Fruit fly (Drosophila melanogaster) whole organism, embryonic: ENCODE results near the gene gw.

Experiments
- Adf1 ChIP-seq: fragments of 200-800 bp; sonication (Bioruptor generic); IDR thresholded peaks from 2 replicates; pipeline ENCODE4 v1.3.6; 2022; ENCODE audit warnings: missing biosample characterization, missing genetic modification characterization
- B-H1 ChIP-seq: fragments of 200-800 bp; sonication (Bioruptor generic); IDR thresholded peaks from 3 replicates; pipeline ENCODE4 v1.3.6; 2022; ENCODE audit warnings: missing biosample characterization, missing genetic modification characterization
- Bgb ChIP-seq: fragments of 200-800 bp; sonication (Bioruptor generic); IDR thresholded peaks from 2 replicates; pipeline ENCODE4 v1.3.6; 2022; ENCODE audit warnings: missing biosample characterization, missing genetic modification characterization; ENCODE audit not compliant: partially characterized antibody
- CG10543 ChIP-seq: fragments of 200-800 bp; sonication (Bioruptor generic); optimal IDR thresholded peaks from 3 replicates; lab custom pipeline; 2017; ENCODE audit warnings: missing biosample characterization, mild to moderate bottlenecking, missing genetic modification characterization, moderate library complexity
- CG10979 ChIP-seq: fragments of 200-800 bp; sonication (Bioruptor generic); optimal IDR thresholded peaks from 2 replicates; lab custom pipeline; 2018; ENCODE audit warnings: missing biosample characterization, mild to moderate bottlenecking, missing genetic modification characterization, moderate library complexity
- CG11723 ChIP-seq: fragments of 200-800 bp; sonication (Bioruptor generic); optimal IDR thresholded peaks from 2 replicates; lab custom pipeline; 2017; ENCODE audit warnings: missing biosample characterization, mild to moderate bottlenecking, missing genetic modification characterization
- CG12104 ChIP-seq: fragments of 200-800 bp; sonication (Bioruptor generic); optimal IDR thresholded peaks from 3 replicates; lab custom pipeline; 2016; ENCODE audit warnings: missing biosample characterization, missing genetic modification characterization
- CG12219 ChIP-seq: fragments of 200-800 bp; sonication (Bioruptor generic); optimal IDR thresholded peaks from 3 replicates; lab custom pipeline; 2018; ENCODE audit warnings: missing biosample characterization, mild to moderate bottlenecking, missing genetic modification characterization
- CG12659 ChIP-seq: fragments of 200-800 bp; sonication (Bioruptor generic); optimal IDR thresholded peaks from 3 replicates; lab custom pipeline; 2017; ENCODE audit warnings: mild to moderate bottlenecking, missing biosample characterization, missing genetic modification reagents, missing genetic modification characterization
- CG17359 ChIP-seq: fragments of 200-800 bp; sonication (Bioruptor generic); optimal IDR thresholded peaks from 3 replicates; lab custom pipeline; 2018; ENCODE audit warnings: missing biosample characterization, mild to moderate bottlenecking, missing genetic modification characterization, moderate library complexity
- CG17568 ChIP-seq: fragments of 200-800 bp; sonication (Bioruptor generic); optimal IDR thresholded peaks from 2 replicates; lab custom pipeline; 2018; ENCODE audit warnings: missing biosample characterization, mild to moderate bottlenecking, missing genetic modification characterization, moderate library complexity
- CG17802 ChIP-seq: fragments of 200-800 bp; sonication (Bioruptor generic); optimal IDR thresholded peaks from 2 replicates; lab custom pipeline; 2018; ENCODE audit warnings: missing biosample characterization, mild to moderate bottlenecking, missing genetic modification characterization, moderate library complexity
- CG17912 ChIP-seq: fragments of 200-800 bp; sonication (Bioruptor generic); optimal IDR thresholded peaks from 2 replicates; lab custom pipeline; 2018; ENCODE audit warnings: missing biosample characterization, mild to moderate bottlenecking, missing genetic modification characterization
- CG2120 ChIP-seq: fragments of 200-800 bp; sonication (Bioruptor generic); optimal IDR thresholded peaks from 3 replicates; lab custom pipeline; 2016; ENCODE audit warnings: missing biosample characterization, missing genetic modification characterization
- CG2199 ChIP-seq: fragments of 200-800 bp; sonication (Bioruptor generic); IDR thresholded peaks from 3 replicates; pipeline ENCODE4 v1.3.6; 2022; ENCODE audit warnings: missing biosample characterization, missing genetic modification characterization
- CG30020 ChIP-seq: fragments of 200-800 bp; optimal IDR thresholded peaks from 2 replicates; lab custom pipeline; 2019; ENCODE audit warnings: missing biosample characterization, mild to moderate bottlenecking, missing genetic modification characterization, moderate library complexity
- CG3407 ChIP-seq: fragments of 200-800 bp; sonication (Bioruptor generic); optimal IDR thresholded peaks from 2 replicates; lab custom pipeline; 2018; ENCODE audit warnings: missing biosample characterization, mild to moderate bottlenecking, missing genetic modification characterization
- CG6813 ChIP-seq: fragments of 200-800 bp; sonication (Bioruptor generic); optimal IDR thresholded peaks from 2 replicates; lab custom pipeline; 2017; ENCODE audit warnings: missing biosample characterization, missing genetic modification characterization, mild to moderate bottlenecking, moderate library complexity, missing genetic modification reagents
- CG8089 ChIP-seq: fragments of 200-800 bp; sonication (Bioruptor generic); optimal IDR thresholded peaks from 3 replicates; lab custom pipeline; 2016; ENCODE audit warnings: missing biosample characterization, missing genetic modification characterization
- CG8290 ChIP-seq, 3 experiments: fragments of 200-800 bp; sonication (Bioruptor generic); optimal IDR thresholded peaks; 2 replicates each; lab custom pipeline; 2016 to 2019; ENCODE audit warnings: missing biosample characterization in 3 of 3, missing genetic modification characterization in 3 of 3, mild to moderate bottlenecking in 2 of 3, moderate library complexity in 1 of 3
- Dll ChIP-seq: fragments of 200-800 bp; sonication (Bioruptor generic); IDR thresholded peaks from 4 replicates; pipeline ENCODE4 v1.3.6; 2022; ENCODE audit warnings: missing biosample characterization, missing genetic modification characterization; ENCODE audit not compliant: partially characterized antibody
- Dp ChIP-seq: fragments of 200-800 bp; sonication (Bioruptor generic); optimal IDR thresholded peaks from 2 replicates; lab custom pipeline; 2018; ENCODE audit warnings: missing biosample characterization, mild to moderate bottlenecking, missing genetic modification characterization, moderate library complexity
- Fer3 ChIP-seq: fragments of 200-800 bp; sonication (Bioruptor generic); optimal IDR thresholded peaks from 2 replicates; lab custom pipeline; 2018; ENCODE audit warnings: missing biosample characterization, mild to moderate bottlenecking, missing genetic modification characterization, moderate library complexity
- HLH4C ChIP-seq: fragments of 200-800 bp; sonication (Bioruptor generic); IDR thresholded peaks from 3 replicates; pipeline ENCODE4 v1.3.6; 2022; ENCODE audit warnings: missing biosample characterization, missing genetic modification characterization; ENCODE audit not compliant: partially characterized antibody
- HmgZ ChIP-seq: fragments of 200-800 bp; sonication (Bioruptor generic); optimal IDR thresholded peaks from 2 replicates; lab custom pipeline; 2018; ENCODE audit warnings: missing biosample characterization, mild to moderate bottlenecking, missing genetic modification characterization
- Hsf ChIP-seq: fragments of 200-800 bp; sonication (Bioruptor generic); optimal IDR thresholded peaks from 3 replicates; lab custom pipeline; 2016; ENCODE audit warnings: missing biosample characterization, missing genetic modification characterization
- Lhr ChIP-seq: fragments of 200-800 bp; sonication (Bioruptor generic); optimal IDR thresholded peaks from 3 replicates; lab custom pipeline; 2017; ENCODE audit warnings: mild to moderate bottlenecking, missing biosample characterization, missing genetic modification reagents, missing genetic modification characterization
- MBD-R2 ChIP-seq: fragments of 200-800 bp; sonication (Bioruptor generic); IDR thresholded peaks from 2 replicates; pipeline ENCODE4 v1.3.6; 2022; ENCODE audit warnings: missing biosample characterization, missing genetic modification characterization
- Meics ChIP-seq: fragments of 200-800 bp; sonication (Bioruptor generic); optimal IDR thresholded peaks from 2 replicates; lab custom pipeline; 2017; ENCODE audit warnings: missing biosample characterization, mild to moderate bottlenecking, missing genetic modification characterization
- Oli ChIP-seq: fragments of 200-800 bp; sonication (Bioruptor generic); optimal IDR thresholded peaks from 2 replicates; lab custom pipeline; 2018; ENCODE audit warnings: missing biosample characterization, mild to moderate bottlenecking, missing genetic modification characterization, moderate library complexity
- Side ChIP-seq: fragments of 200-800 bp; sonication (Bioruptor generic); optimal IDR thresholded peaks from 2 replicates; lab custom pipeline; 2016; ENCODE audit warnings: missing biosample characterization, missing genetic modification characterization
- Sin3A ChIP-seq: fragments of >200 bp; optimal IDR thresholded peaks from 2 replicates; lab custom pipeline; 2018
- ac ChIP-seq: fragments of 200-800 bp; sonication (Bioruptor generic); optimal IDR thresholded peaks from 3 replicates; lab custom pipeline; 2017; ENCODE audit warnings: missing biosample characterization, mild to moderate bottlenecking, missing genetic modification characterization
- amos ChIP-seq: fragments of 200-800 bp; sonication (Bioruptor generic); IDR thresholded peaks from 2 replicates; pipeline ENCODE4 v1.3.6; 2022; ENCODE audit warnings: missing biosample characterization, missing genetic modification characterization; ENCODE audit not compliant: partially characterized antibody
- bbx ChIP-seq: fragments of 200-800 bp; sonication (Bioruptor generic); IDR thresholded peaks from 2 replicates; pipeline ENCODE4 v1.3.6; 2022; ENCODE audit warnings: missing biosample characterization, missing genetic modification characterization; ENCODE audit not compliant: partially characterized antibody
- chif ChIP-seq, 2 experiments: fragments of 200-800 bp; sonication (Bioruptor generic); optimal IDR thresholded peaks; 3 replicates each; lab custom pipeline; 2016; ENCODE audit warnings: missing biosample characterization in 2 of 2, missing genetic modification characterization in 2 of 2
- chinmo ChIP-seq: fragments of 200-800 bp; sonication (Bioruptor generic); IDR thresholded peaks from 4 replicates; pipeline ENCODE4 v1.3.6; 2022; ENCODE audit warnings: missing biosample characterization, missing genetic modification characterization; ENCODE audit not compliant: partially characterized antibody
- dmrt11E ChIP-seq: fragments of 200-800 bp; sonication (Bioruptor generic); optimal IDR thresholded peaks from 3 replicates; lab custom pipeline; 2018; ENCODE audit warnings: missing biosample characterization, mild to moderate bottlenecking, missing genetic modification characterization, moderate library complexity
- gcm ChIP-seq: fragments of 200-800 bp; sonication (Bioruptor generic); optimal IDR thresholded peaks from 2 replicates; lab custom pipeline; 2019; ENCODE audit warnings: missing biosample characterization, mild to moderate bottlenecking, missing genetic modification characterization, moderate library complexity
- gem ChIP-seq: fragments of 200-800 bp; sonication (Bioruptor generic); optimal IDR thresholded peaks from 2 replicates; lab custom pipeline; 2019; ENCODE audit warnings: missing biosample characterization, mild to moderate bottlenecking, missing genetic modification characterization, moderate library complexity
- gsb-n ChIP-seq: fragments of 200-800 bp; sonication (Bioruptor generic); optimal IDR thresholded peaks from 3 replicates; lab custom pipeline; 2018; ENCODE audit warnings: missing biosample characterization, mild to moderate bottlenecking, missing genetic modification characterization
- her ChIP-seq: fragments of 200-800 bp; sonication (Bioruptor generic); optimal IDR thresholded peaks from 2 replicates; lab custom pipeline; 2016; ENCODE audit warnings: missing biosample characterization, missing genetic modification characterization
- kay ChIP-seq: fragments of 200-800 bp; sonication (Bioruptor generic); optimal IDR thresholded peaks from 2 replicates; lab custom pipeline; 2016; ENCODE audit warnings: missing biosample characterization, missing genetic modification characterization
- mam ChIP-seq: fragments of 200-800 bp; sonication (Bioruptor generic); optimal IDR thresholded peaks from 3 replicates; lab custom pipeline; 2016; ENCODE audit warnings: missing biosample characterization, missing genetic modification characterization
- nom ChIP-seq: fragments of 200-800 bp; sonication (Bioruptor generic); optimal IDR thresholded peaks from 2 replicates; lab custom pipeline; 2017; ENCODE audit warnings: missing biosample characterization, missing genetic modification characterization, mild to moderate bottlenecking, moderate library complexity, missing genetic modification reagents
- p53 ChIP-seq: fragments of 200-800 bp; sonication (Bioruptor generic); optimal IDR thresholded peaks from 2 replicates; lab custom pipeline; 2016; ENCODE audit warnings: missing biosample characterization, missing genetic modification characterization
- pho ChIP-seq: fragments of 200-800 bp; sonication (Bioruptor generic); optimal IDR thresholded peaks from 2 replicates; lab custom pipeline; 2016; ENCODE audit warnings: missing biosample characterization, missing genetic modification characterization
- repo ChIP-seq: fragments of 200-800 bp; sonication (Bioruptor generic); optimal IDR thresholded peaks from 2 replicates; lab custom pipeline; 2016; ENCODE audit warnings: missing biosample characterization, missing genetic modification characterization
- sug ChIP-seq: fragments of 200-800 bp; optimal IDR thresholded peaks from 2 replicates; lab custom pipeline; 2019; ENCODE audit warnings: missing biosample characterization, mild to moderate bottlenecking, missing genetic modification characterization, moderate library complexity

Gene gw

dm6 chr4:696638-697037 lies 36.2 kb upstream of the gw start (continued):
- TF ChIP-seq ac (GFP tag; lab: Kevin White, UChicago) (no peak), Meics (GFP tag; lab: Kevin White, UChicago) (peak; percentile 57), Lhr (GFP tag; lab: Kevin White, UChicago) (peak; percentile 78), p53 (GFP tag; lab: Kevin White, UChicago) (no peak), CG17359 (tag; lab: Kevin White, UChicago) (peak; percentile 22), amos (GFP tag; lab: Robert Waterston, UW) (peak; percentile 98; the same call in 1 of the 2 replicates), dmrt11E (tag; lab: Kevin White, UChicago) (peak; percentile 1), Sin3A (lab: Kevin White, UChicago) (no peak), CG10979 (tag; lab: Kevin White, UChicago) (no peak), bbx (GFP tag; lab: Robert Waterston, UW) (peak; percentile 98), Dll (GFP tag; lab: Robert Waterston, UW) (peak; percentile 92), Fer3 (tag; lab: Kevin White, UChicago) (peak; percentile 29), repo (no peak), CG8290 (GFP tag; optimal IDR thresholded peaks at IDR 0.05; lab: Kevin White, UChicago) (peak; percentile 60), CG8290 (tag; optimal IDR thresholded peaks at IDR 0.05; lab: Kevin White, UChicago) (peak in 1 of 2 experiments; percentile 79), CG12219 (GFP tag; lab: Kevin White, UChicago) (no peak), sug (peak; percentile 58), Bgb (peak; percentile 98; the same call in 1 of the 2 replicates), CG12659 (GFP tag; lab: Kevin White, UChicago) (peak; percentile 79), nom (GFP tag; lab: Kevin White, UChicago) (peak; percentile 36), HLH4C (no peak), gsb-n (tag; lab: Kevin White, UChicago) (peak; percentile 43), MBD-R2 (GFP tag; lab: Robert Waterston, UW) (peak; percentile 62; the same call in 1 of the 2 replicates), CG17568 (peak; percentile 34), CG10543 (GFP tag; lab: Kevin White, UChicago) (peak; percentile 20), B-H1 (GFP tag; lab: Robert Waterston, UW) (no peak), gcm (GFP tag; lab: Kevin White, UChicago) (peak; percentile 47), CG3407 (GFP tag; lab: Kevin White, UChicago) (no peak), Side (GFP tag; lab: Kevin White, UChicago) (no peak), CG11723 (GFP tag; lab: Kevin White, UChicago) (peak; percentile 40), Adf1 (GFP tag; lab: Robert Waterston, UW) (0 out of 2 replicates have a peak, but pooled peaks have one; percentile 14), CG30020 (peak; percentile 98), HmgZ (peak; percentile 76), CG8089 (GFP tag; lab: Kevin White, UChicago) (peak; percentile 33), Oli (tag; lab: Kevin White, UChicago) (no peak), chif (GFP tag; optimal IDR thresholded peaks at IDR 0.05; lab: Kevin White, UChicago) (peak in 1 of 2 experiments; percentile 23), Hsf (GFP tag; lab: Kevin White, UChicago) (peak; percentile 42), CG2120 (GFP tag; lab: Kevin White, UChicago) (peak; percentile 64), CG17802 (tag; lab: Kevin White, UChicago) (peak; percentile 100), kay (no peak), CG6813 (GFP tag; lab: Kevin White, UChicago) (no peak), pho (peak; percentile 56), CG17912 (GFP tag; lab: Kevin White, UChicago) (peak; percentile 35), gem (tag; lab: Kevin White, UChicago) (peak; percentile 31), her (GFP tag; lab: Kevin White, UChicago) (no peak), Dp (GFP tag; lab: Kevin White, UChicago) (peak; percentile 27), CG2199 (GFP tag; lab: Robert Waterston, UW) (peak; percentile 91), mam (GFP tag; lab: Kevin White, UChicago) (peak; percentile 59), CG12104 (peak; percentile 20), chinmo (peak; percentile 94)
